Worm (Caenorhabditis elegans) whole organism, young adult: ENCODE results near the gene mec-7.

Experiments
- B0019.2 ChIP-seq: fragments of 200-800 bp; sonication (Bioruptor generic); conservative IDR thresholded peaks from 2 replicates; pipeline ENCODE4 v1.3.6; 2022; ENCODE audit warnings: missing genetic modification reagents, missing genetic modification characterization, missing compliant biosample characterization
- B0336.3 ChIP-seq: fragments of 200-800 bp; sonication (Bioruptor generic); IDR thresholded peaks from 2 replicates; pipeline ENCODE4 v1.3.6; 2022; ENCODE audit warnings: missing genetic modification characterization, missing compliant biosample characterization
- D2030.7 ChIP-seq: fragments of 200-800 bp; sonication (Bioruptor generic); IDR thresholded peaks from 2 replicates; pipeline ENCODE4 v1.3.6; 2022; ENCODE audit warnings: missing genetic modification reagents, missing genetic modification characterization, missing compliant biosample characterization
- F33H1.4 ChIP-seq: fragments of 200-800 bp; sonication (Bioruptor generic); IDR thresholded peaks from 2 replicates; pipeline ENCODE4 v1.3.6; 2022; ENCODE audit warnings: missing genetic modification reagents, missing genetic modification characterization, missing compliant biosample characterization
- F39B2.1 ChIP-seq: fragments of 200-800 bp; sonication (Bioruptor generic); IDR thresholded peaks from 2 replicates; pipeline ENCODE4 v1.3.6; 2022; ENCODE audit warnings: missing genetic modification reagents, missing genetic modification characterization, missing compliant biosample characterization
- F57C9.4 ChIP-seq: sonication (generic microtip); optimal IDR thresholded peaks from 2 replicates; lab custom pipeline; 2017; ENCODE audit warnings: mild to moderate bottlenecking, missing genetic modification characterization, missing compliant biosample characterization
- Y53G8AR.9 ChIP-seq: fragments of 200-800 bp; sonication (Bioruptor generic); conservative IDR thresholded peaks from 2 replicates; pipeline ENCODE4 v1.3.6; 2022; ENCODE audit warnings: missing genetic modification reagents, missing genetic modification characterization, missing compliant biosample characterization
- Y56A3A.18 ChIP-seq: fragments of 200-800 bp; sonication (Bioruptor generic); IDR thresholded peaks from 2 replicates; pipeline ENCODE4 v1.3.6; 2022; ENCODE audit warnings: missing genetic modification reagents, missing genetic modification characterization, missing compliant biosample characterization
- ama-1 ChIP-seq, 3 experiments: fragments of 150-350 bp in 1 of 3; sonication (generic microtip) in 2 of 3; optimal IDR thresholded peaks; 2 replicates each; lab custom pipeline; 2014 to 2018; ENCODE audit warnings: missing biosample characterization in 2 of 3, missing genetic modification characterization in 2 of 3, missing genetic modification reagents in 2 of 3
- aptf-3 ChIP-seq: fragments of 200-800 bp; sonication (Bioruptor generic); IDR thresholded peaks from 2 replicates; pipeline ENCODE4 v1.3.6; 2022; ENCODE audit warnings: missing genetic modification characterization, missing compliant biosample characterization
- atf-7 ChIP-seq: sonication (generic microtip); optimal IDR thresholded peaks from 2 replicates; lab custom pipeline; 2017; ENCODE audit warnings: mild to moderate bottlenecking, missing genetic modification characterization, missing compliant biosample characterization
- ceh-100 ChIP-seq: fragments of 200-800 bp; sonication (Bioruptor generic); IDR thresholded peaks from 2 replicates; pipeline ENCODE4 v1.3.6; 2022; ENCODE audit warnings: missing genetic modification reagents, missing genetic modification characterization, missing compliant biosample characterization
- ceh-58 ChIP-seq: fragments of 200-800 bp; sonication (Bioruptor generic); IDR thresholded peaks from 2 replicates; pipeline ENCODE4 v1.3.6; 2022; ENCODE audit warnings: missing genetic modification characterization, missing compliant biosample characterization
- ceh-91 ChIP-seq: fragments of 200-800 bp; sonication (Bioruptor generic); IDR thresholded peaks from 2 replicates; pipeline ENCODE4 v1.3.6; 2022; ENCODE audit warnings: missing genetic modification reagents, missing genetic modification characterization, missing compliant biosample characterization
- dox-1 ChIP-seq: fragments of 200-800 bp; sonication (Bioruptor generic); IDR thresholded peaks from 2 replicates; pipeline ENCODE4 v1.3.6; 2022; ENCODE audit warnings: missing genetic modification reagents, missing genetic modification characterization, missing compliant biosample characterization
- fkh-3 ChIP-seq: sonication (generic microtip); optimal IDR thresholded peaks from 2 replicates; lab custom pipeline; 2016; ENCODE audit warnings: mild to moderate bottlenecking, missing genetic modification characterization, missing compliant biosample characterization
- hlh-26 ChIP-seq: fragments of 200-800 bp; sonication (Bioruptor generic); conservative IDR thresholded peaks from 2 replicates; pipeline ENCODE4 v1.3.6; 2022; ENCODE audit warnings: missing genetic modification reagents, missing genetic modification characterization, missing compliant biosample characterization
- hmg-1.2 ChIP-seq: fragments of 200-800 bp; sonication (Bioruptor generic); IDR thresholded peaks from 2 replicates; pipeline ENCODE4 v1.3.6; 2022; ENCODE audit warnings: missing genetic modification reagents, missing genetic modification characterization, missing compliant biosample characterization
- lag-1 ChIP-seq: fragments of 200-800 bp; sonication (Bioruptor generic); IDR thresholded peaks from 2 replicates; pipeline ENCODE4 v1.3.6; 2022; ENCODE audit warnings: missing genetic modification reagents, missing genetic modification characterization, missing compliant biosample characterization
- let-526 ChIP-seq: fragments of 200-800 bp; sonication (Bioruptor generic); IDR thresholded peaks from 2 replicates; pipeline ENCODE4 v1.3.6; 2022; ENCODE audit warnings: missing genetic modification reagents, missing genetic modification characterization, missing compliant biosample characterization
- let-607 ChIP-seq, 2 experiments: fragments of 200-800 bp in 1 of 2; sonication (Bioruptor generic) in 1 of 2; sonication (generic microtip) in 1 of 2; optimal IDR thresholded peaks; 2 replicates each; lab custom pipeline; 2016 to 2018; ENCODE audit warnings: mild to moderate bottlenecking in 2 of 2, missing compliant biosample characterization in 2 of 2, missing genetic modification characterization in 2 of 2, moderate library complexity in 2 of 2, missing genotype in 1 of 2
- lin-26 ChIP-seq: fragments of 200-800 bp; sonication (Bioruptor generic); IDR thresholded peaks from 2 replicates; pipeline ENCODE4 v1.3.6; 2022; ENCODE audit warnings: missing genetic modification reagents, missing genetic modification characterization, missing compliant biosample characterization
- madf-3 ChIP-seq: fragments of 200-800 bp; sonication (Bioruptor generic); IDR thresholded peaks from 2 replicates; pipeline ENCODE4 v1.3.6; 2022; ENCODE audit warnings: missing genetic modification reagents, missing genetic modification characterization, missing compliant biosample characterization
- nhr-120 ChIP-seq: fragments of 200-800 bp; sonication (Bioruptor generic); IDR thresholded peaks from 2 replicates; pipeline ENCODE4 v1.3.6; 2022; ENCODE audit warnings: missing genetic modification characterization, missing compliant biosample characterization
- nhr-80 ChIP-seq: sonication (generic microtip); optimal IDR thresholded peaks from 2 replicates; lab custom pipeline; 2016; ENCODE audit warnings: missing genetic modification characterization, missing compliant biosample characterization
- pha-4 ChIP-seq: fragments of 150-350 bp; sonication (generic microtip); optimal IDR thresholded peaks from 2 replicates; lab custom pipeline; 2014; ENCODE audit warnings: missing biosample characterization, missing genetic modification reagents, missing genetic modification characterization
- repo-1 ChIP-seq: sonication (generic microtip); optimal IDR thresholded peaks from 2 replicates; lab custom pipeline; 2017; ENCODE audit warnings: mild to moderate bottlenecking, missing genetic modification characterization, missing compliant biosample characterization
- somi-1 ChIP-seq: fragments of 200-800 bp; sonication (Bioruptor generic); optimal IDR thresholded peaks from 2 replicates; lab custom pipeline; 2018; ENCODE audit warnings: mild to moderate bottlenecking, missing genetic modification characterization, missing compliant biosample characterization
- tbp1 ChIP-seq: fragments of 200-800 bp; sonication (Bioruptor generic); optimal IDR thresholded peaks from 2 replicates; lab custom pipeline; 2018; ENCODE audit warnings: mild to moderate bottlenecking, missing genetic modification characterization, missing compliant biosample characterization
- tbx-9 ChIP-seq: sonication (generic microtip); optimal IDR thresholded peaks from 2 replicates; lab custom pipeline; 2016; ENCODE audit warnings: borderline replicate concordance, missing genetic modification characterization, inconsistent platforms, missing compliant biosample characterization
- unc-130 ChIP-seq: sonication (generic microtip); optimal IDR thresholded peaks from 2 replicates; lab custom pipeline; 2016; ENCODE audit warnings: missing genetic modification reagents, missing genetic modification characterization, missing compliant biosample characterization
- xnd-1 ChIP-seq: sonication (generic microtip); optimal IDR thresholded peaks from 2 replicates; lab custom pipeline; 2016; ENCODE audit warnings: missing genotype, missing genetic modification reagents, missing genetic modification characterization, missing compliant biosample characterization
- zim-3 ChIP-seq: sonication (generic microtip); optimal IDR thresholded peaks from 2 replicates; lab custom pipeline; 2017; ENCODE audit warnings: mild to moderate bottlenecking, missing genetic modification characterization, moderate library complexity, missing compliant biosample characterization
- ztf-22 ChIP-seq: fragments of 200-800 bp; sonication (Bioruptor generic); optimal IDR thresholded peaks from 2 replicates; lab custom pipeline; 2018; ENCODE audit warnings: mild to moderate bottlenecking, missing genetic modification characterization, moderate library complexity, missing compliant biosample characterization
- ztf-3 ChIP-seq: fragments of 200-800 bp; sonication (Bioruptor generic); optimal IDR thresholded peaks from 2 replicates; lab custom pipeline; 2018; ENCODE audit warnings: mild to moderate bottlenecking, missing genetic modification characterization, missing compliant biosample characterization
- ztf-6 ChIP-seq: fragments of 200-800 bp; sonication (Bioruptor generic); IDR thresholded peaks from 2 replicates; pipeline ENCODE4 v1.3.6; 2022; ENCODE audit warnings: missing genetic modification reagents, missing genetic modification characterization, missing compliant biosample characterization

The mec-7 gene

DNA sequence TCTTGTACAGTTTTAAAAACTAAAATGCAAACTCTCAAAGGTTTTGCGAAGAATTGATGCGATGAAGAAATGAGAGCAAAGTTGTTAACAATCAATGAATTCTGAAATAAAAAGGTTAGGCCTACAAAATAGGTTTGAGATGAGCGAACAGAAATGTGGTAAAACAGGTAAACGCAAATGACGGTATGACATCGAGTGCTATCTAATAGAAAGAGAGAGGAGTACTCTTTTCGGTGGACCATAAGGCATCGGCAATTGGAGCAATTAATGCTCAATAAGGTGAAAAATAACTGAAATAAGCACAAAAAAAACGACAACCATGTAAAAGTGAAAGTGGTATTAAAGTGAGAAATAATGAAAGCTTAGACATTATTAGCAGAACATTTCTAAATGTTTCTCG lies 40.3 kb downstream of the mec-7 start, which contains the start of gene set-12:
Gene set-12, minus strand, starts transcription at position 101 of the 400 bp plus-strand sequence.
- TF ChIP-seq ama-1 (optimal IDR thresholded peaks at IDR 0.05; lab: Kevin White, UChicago) = no peak
- TF ChIP-seq ama-1 (GFP tag; optimal IDR thresholded peaks at IDR 0.05; lab: Kevin White, UChicago) = no peak
- no peak for TF ChIP-seq pha-4 (tag; lab: Kevin White, UChicago)
- no peak for TF ChIP-seq ceh-100 (GFP tag; lab: Robert Waterston, UW)
- TF ChIP-seq tbp1 (GFP tag; lab: Kevin White, UChicago) = no peak
- no peak for TF ChIP-seq ceh-91 (GFP tag; lab: Robert Waterston, UW)
- TF ChIP-seq nhr-120 = no peak
- TF ChIP-seq repo-1 = no peak
- no peak for TF ChIP-seq Y53G8AR.9 (GFP tag; lab: Robert Waterston, UW)
- no peak for TF ChIP-seq F39B2.1 (GFP tag; lab: Robert Waterston, UW)
- TF ChIP-seq madf-3 (GFP tag; lab: Robert Waterston, UW) = no peak
- TF ChIP-seq let-526 (GFP tag; lab: Robert Waterston, UW) = no peak
- no peak for TF ChIP-seq ceh-58

DNA sequence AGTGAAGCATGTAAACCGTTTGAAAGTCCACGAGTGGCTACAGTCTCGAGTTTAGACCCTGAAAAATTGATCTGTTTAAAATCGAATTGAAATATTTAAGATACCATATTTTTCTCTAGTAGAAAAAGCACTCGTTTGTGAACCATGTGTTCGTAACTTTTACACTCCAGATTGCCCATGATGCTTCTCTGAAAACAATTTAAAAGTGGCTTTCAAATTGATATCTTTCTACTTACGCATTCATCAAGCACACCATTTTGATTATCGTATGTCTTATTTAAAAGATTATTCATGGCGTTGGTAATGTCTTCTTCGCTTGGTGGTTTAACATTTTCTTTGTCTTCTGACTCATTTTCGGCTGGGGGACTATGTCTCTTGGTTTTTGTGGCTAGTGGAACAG lies 42.9 kb downstream of the mec-7 start:
- peak; percentile 82 for TF ChIP-seq Y56A3A.18
- no peak for TF ChIP-seq ztf-3
- TF ChIP-seq B0336.3 (GFP tag; lab: Robert Waterston, UW) = peak; percentile 60; the same call in 1 of the 2 replicates
- TF ChIP-seq F57C9.4 (tag; lab: Kevin White, UChicago) = no peak
- TF ChIP-seq F33H1.4 (GFP tag; lab: Robert Waterston, UW) = no peak
- no peak for TF ChIP-seq fkh-3
- TF ChIP-seq atf-7 (tag; lab: Kevin White, UChicago) = peak; percentile 23
- no peak; the same call in 1 of the 2 replicates for TF ChIP-seq hmg-1.2
- no peak for TF ChIP-seq tbx-9 (tag; lab: Kevin White, UChicago)
- 0 out of 2 replicates have a peak, but pooled peaks have one; percentile 4 for TF ChIP-seq lin-26
- TF ChIP-seq unc-130 (GFP tag; lab: Kevin White, UChicago) = no peak
- peak; percentile 24; the same call in 1 of the 2 replicates for TF ChIP-seq Y53G8AR.9 (GFP tag; lab: Robert Waterston, UW)
- TF ChIP-seq B0019.2 (GFP tag; lab: Robert Waterston, UW) = no peak

DNA sequence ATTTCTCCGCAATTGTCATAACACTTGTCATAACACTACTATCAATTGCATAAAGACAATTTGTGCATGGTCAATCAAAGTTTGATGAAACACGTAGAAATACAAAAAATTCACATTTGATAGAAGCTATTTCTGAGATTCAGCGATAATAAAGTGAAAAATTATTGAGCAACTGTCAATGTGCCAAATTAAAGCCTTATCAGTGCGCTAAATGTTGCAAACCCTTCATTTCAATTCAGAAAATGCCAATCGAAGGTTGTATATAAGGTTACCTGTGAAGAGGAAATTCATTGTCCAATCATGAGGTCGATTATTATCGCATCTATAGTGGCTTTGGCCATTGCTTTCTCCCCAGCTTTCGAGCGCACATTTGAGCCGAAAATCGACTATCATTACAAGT lies 48.9 kb downstream of the mec-7 start, which contains the start of gene vit-1:
Gene vit-1, plus strand, starts transcription at position 289 of the 400 bp plus-strand sequence.
- TF ChIP-seq hlh-26 (GFP tag; lab: Robert Waterston, UW) (no peak), let-607 (tag; optimal IDR thresholded peaks at IDR 0.05; lab: Kevin White, UChicago) (peak; percentile 11 to 30), tbp1 (GFP tag; lab: Kevin White, UChicago) (peak; percentile 14), nhr-80 (tag; lab: Kevin White, UChicago) (peak; percentile 74), dox-1 (GFP tag; lab: Robert Waterston, UW) (no peak), atf-7 (tag; lab: Kevin White, UChicago) (no peak)

DNA sequence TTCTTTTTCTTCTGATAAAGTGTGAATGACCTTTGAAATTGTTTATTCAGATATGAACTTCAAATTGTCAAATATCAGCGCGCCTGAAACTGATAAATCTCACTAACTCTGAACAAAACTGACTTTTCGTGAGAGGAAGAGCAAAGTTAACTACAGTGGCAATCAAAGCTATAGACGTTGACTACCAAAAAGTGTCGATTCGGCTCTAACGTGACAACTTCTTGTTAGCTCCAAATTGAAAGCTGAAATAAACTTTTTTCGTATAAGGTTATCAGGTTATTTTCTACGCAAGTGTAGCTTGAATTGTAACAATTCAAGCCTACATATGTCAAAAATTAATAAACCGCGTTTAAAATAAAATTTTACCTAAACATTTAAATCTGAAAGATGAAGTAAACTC lies 50.1 kb downstream of the mec-7 start:
- no peak for TF ChIP-seq aptf-3
- TF ChIP-seq zim-3 (tag; lab: Kevin White, UChicago) = no peak
- TF ChIP-seq D2030.7 (GFP tag; lab: Robert Waterston, UW) = no peak
- TF ChIP-seq xnd-1 (tag; lab: Kevin White, UChicago) = no peak
- TF ChIP-seq madf-3 (GFP tag; lab: Robert Waterston, UW) = no peak
- no peak for TF ChIP-seq ztf-6 (GFP tag; lab: Robert Waterston, UW)
- no peak for TF ChIP-seq somi-1 (GFP tag; lab: Kevin White, UChicago)
- TF ChIP-seq ztf-22 (GFP tag; lab: Kevin White, UChicago) = no peak
- no peak for TF ChIP-seq lag-1 (GFP tag; lab: Robert Waterston, UW)
